Worm (Caenorhabditis elegans): Measurements from ENCODE around the gene ced-9.

Gene ced-9

ce11 chrIII:10335086-10335485 lies at the start of gene ced-9:
Gene ced-9 (plus strand): TSS chrIII:10335172.
- TF ChIP-seq bed-3 (GFP tag; optimal IDR thresholded peaks at IDR 0.05) (no peak), elt-1 (tag; optimal IDR thresholded peaks at IDR 0.05; ENCODE audit: borderline replicate concordance, insufficient read depth) (no peak), unc-39 (tag; optimal IDR thresholded peaks at IDR 0.05) (no peak), cnd-1 (tag; optimal IDR thresholded peaks at IDR 0.05) (no peak), flh-1 (GFP tag; optimal IDR thresholded peaks at IDR 0.05) (no peak), ham-2 (GFP tag; optimal IDR thresholded peaks at IDR 0.05) (no peak), ceh-39 (tag; optimal IDR thresholded peaks at IDR 0.05) (no peak), nhr-76 (tag; optimal IDR thresholded peaks at IDR 0.05) (no peak), snpc-4 (tag; optimal IDR thresholded peaks at IDR 0.05) (no peak), unc-62 (GFP tag; optimal IDR thresholded peaks at IDR 0.05) (no peak), lin-13 (tag; optimal IDR thresholded peaks at IDR 0.05) (no peak), mep-1 (tag; optimal IDR thresholded peaks at IDR 0.05) (no peak)

ce11 chrIII:10285623-10286022 lies 49.3 kb upstream of the ced-9 start, which contains the start of gene K10G9.2:
Gene K10G9.2 (plus strand): TSS chrIII:10285923.
- no peak for TF ChIP-seq mab-5 (tag; optimal IDR thresholded peaks at IDR 0.05)
- no peak for TF ChIP-seq sem-2 (GFP tag; optimal IDR thresholded peaks at IDR 0.05)
- no peak for TF ChIP-seq ceh-39 (tag; optimal IDR thresholded peaks at IDR 0.05)
- TF ChIP-seq unc-62 (GFP tag; optimal IDR thresholded peaks at IDR 0.05): no peak
- TF ChIP-seq elt-3 (tag; optimal IDR thresholded peaks at IDR 0.05): no peak
- TF ChIP-seq nhr-12 (tag; optimal IDR thresholded peaks at IDR 0.05): no peak
- TF ChIP-seq sptf-1 (tag; optimal IDR thresholded peaks at IDR 0.05): no peak
- no peak for TF ChIP-seq blmp-1 (tag; optimal IDR thresholded peaks at IDR 0.05)
- no peak for TF ChIP-seq nhr-76 (tag; optimal IDR thresholded peaks at IDR 0.05)
- TF ChIP-seq tbx-8 (GFP tag; optimal IDR thresholded peaks at IDR 0.05): no peak
- TF ChIP-seq nhr-2 (tag; optimal IDR thresholded peaks at IDR 0.05): no peak
- no peak for TF ChIP-seq ces-1 (GFP tag; optimal IDR thresholded peaks at IDR 0.05)
- TF ChIP-seq elt-1 (tag; optimal IDR thresholded peaks at IDR 0.05; ENCODE audit: borderline replicate concordance, insufficient read depth): no peak

ce11 chrIII:10289790-10290189 lies 45.2 kb upstream of the ced-9 start:
- TF ChIP-seq mls-2 (tag; optimal IDR thresholded peaks at IDR 0.05) (no peak), elt-1 (tag; optimal IDR thresholded peaks at IDR 0.05; ENCODE audit: borderline replicate concordance, insufficient read depth) (no peak), nhr-2 (tag; optimal IDR thresholded peaks at IDR 0.05) (no peak), bed-3 (GFP tag; optimal IDR thresholded peaks at IDR 0.05) (no peak), nhr-76 (tag; optimal IDR thresholded peaks at IDR 0.05) (no peak), cnd-1 (tag; optimal IDR thresholded peaks at IDR 0.05) (no peak), sem-2 (GFP tag; optimal IDR thresholded peaks at IDR 0.05) (no peak), unc-62 (GFP tag; optimal IDR thresholded peaks at IDR 0.05) (no peak), elt-3 (tag; optimal IDR thresholded peaks at IDR 0.05) (no peak), lin-13 (tag; optimal IDR thresholded peaks at IDR 0.05) (no peak), unc-120 (tag; optimal IDR thresholded peaks at IDR 0.05; ENCODE audit: poor library complexity, severe bottlenecking) (no peak), flh-1 (GFP tag; optimal IDR thresholded peaks at IDR 0.05) (no peak)

- TF ChIP-seq ceh-39 (tag; optimal IDR thresholded peaks at IDR 0.05) (no peak), mab-5 (tag; optimal IDR thresholded peaks at IDR 0.05) (no peak), ceh-83 (GFP tag; optimal IDR thresholded peaks at IDR 0.05) (no peak), nhr-28 (tag; optimal IDR thresholded peaks at IDR 0.05) (no peak), unc-62 (GFP tag; optimal IDR thresholded peaks at IDR 0.05) (no peak), hlh-1 (tag; optimal IDR thresholded peaks at IDR 0.05) (no peak), tbx-8 (GFP tag; optimal IDR thresholded peaks at IDR 0.05) (no peak), zip-8 (tag; optimal IDR thresholded peaks at IDR 0.05) (no peak), nhr-12 (tag; optimal IDR thresholded peaks at IDR 0.05) (no peak), mls-2 (tag; optimal IDR thresholded peaks at IDR 0.05) (no peak), unc-120 (tag; optimal IDR thresholded peaks at IDR 0.05; ENCODE audit: poor library complexity, severe bottlenecking) (no peak), lin-13 (tag; optimal IDR thresholded peaks at IDR 0.05) (no peak), sem-2 (GFP tag; optimal IDR thresholded peaks at IDR 0.05) (no peak)
These were observed 44.4 kb upstream of the ced-9 start for ce11 chrIII:10290541-10290940.

ce11 chrIII:10293362-10293761 lies 41.6 kb upstream of the ced-9 start:
- TF ChIP-seq nhr-28 (tag; optimal IDR thresholded peaks at IDR 0.05): no peak
- TF ChIP-seq hlh-1 (tag; optimal IDR thresholded peaks at IDR 0.05): no peak
- TF ChIP-seq nhr-76 (tag; optimal IDR thresholded peaks at IDR 0.05): no peak
- no peak for TF ChIP-seq sem-2 (GFP tag; optimal IDR thresholded peaks at IDR 0.05)
- TF ChIP-seq blmp-1 (tag; optimal IDR thresholded peaks at IDR 0.05): no peak
- no peak for TF ChIP-seq lsy-2 (tag; optimal IDR thresholded peaks at IDR 0.05)
- TF ChIP-seq tbx-8 (GFP tag; optimal IDR thresholded peaks at IDR 0.05): no peak
- TF ChIP-seq unc-39 (tag; optimal IDR thresholded peaks at IDR 0.05): no peak
- TF ChIP-seq nhr-12 (tag; optimal IDR thresholded peaks at IDR 0.05): no peak
- no peak for TF ChIP-seq ceh-39 (tag; optimal IDR thresholded peaks at IDR 0.05)
- TF ChIP-seq ceh-43 (GFP tag; optimal IDR thresholded peaks at IDR 0.05): no peak
- no peak for TF ChIP-seq snpc-4 (tag; optimal IDR thresholded peaks at IDR 0.05)
- TF ChIP-seq mls-2 (tag; optimal IDR thresholded peaks at IDR 0.05): no peak
- TF ChIP-seq ceh-83 (GFP tag; optimal IDR thresholded peaks at IDR 0.05): no peak
- no peak for TF ChIP-seq lin-32 (GFP tag; optimal IDR thresholded peaks at IDR 0.05)
- TF ChIP-seq zip-8 (tag; optimal IDR thresholded peaks at IDR 0.05): no peak
- TF ChIP-seq lin-13 (tag; optimal IDR thresholded peaks at IDR 0.05): no peak
